Fruit fly (Drosophila melanogaster): Measurements from ENCODE around the gene CG11629.

DNA sequence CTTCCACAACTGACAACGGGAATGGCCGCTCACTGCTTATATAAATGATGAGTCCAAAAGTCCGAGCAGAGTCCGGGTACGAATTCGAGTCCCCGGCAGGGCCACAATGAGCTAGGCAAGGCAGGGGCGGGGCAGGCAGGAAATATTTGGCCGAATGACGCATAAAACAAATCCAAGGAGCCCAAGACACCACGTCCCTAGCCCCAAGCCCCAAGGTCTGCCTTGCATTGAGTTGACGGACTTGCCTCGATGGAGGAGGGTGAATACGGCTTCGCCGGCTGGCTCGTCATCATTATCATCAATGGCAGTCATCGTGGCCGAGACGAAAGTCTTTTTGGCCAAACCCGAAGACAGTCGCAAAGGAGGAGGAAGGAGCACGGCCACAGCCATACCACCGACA lies 26.4 kb downstream of the CG11629 start:
- TF ChIP-seq CG8478 (optimal IDR thresholded peaks at IDR 0.05) (no peak), CTCF (optimal IDR thresholded peaks at IDR 0.05) (no peak)
